Worm (Caenorhabditis elegans): ENCODE measurements around the gene str-136.

The str-136 gene

ce11 chrV:8263941-8264340 is 14.8 kb downstream of the str-136 start, which contains the start of gene C16D9.9:
Gene C16D9.9, plus strand, starts transcription at chrV:8264241.
- no peak for TF ChIP-seq ref-1 (GFP tag; conservative IDR thresholded peaks at IDR 0.05)
- no peak for TF ChIP-seq ztf-23 (GFP tag; IDR thresholded peaks at IDR 0.05)
- no peak for TF ChIP-seq med-1 (GFP tag; optimal IDR thresholded peaks at IDR 0.05; ENCODE audit: insufficient read depth)
- TF ChIP-seq ztf-29 (GFP tag; IDR thresholded peaks at IDR 0.05): no peak

ce11 chrV:8263466-8263865 is 15.3 kb downstream of the str-136 start, which contains the start of gene C16D9.8:
Gene C16D9.8, minus strand, starts transcription at chrV:8263566.
- TF ChIP-seq med-1 (GFP tag; optimal IDR thresholded peaks at IDR 0.05; ENCODE audit: insufficient read depth) (no peak), tab-1 (GFP tag; IDR thresholded peaks at IDR 0.05) (no peak), ztf-29 (GFP tag; IDR thresholded peaks at IDR 0.05) (no peak), cog-1 (tag; optimal IDR thresholded peaks at IDR 0.05) (no peak), flt-1 (GFP tag; IDR thresholded peaks at IDR 0.05) (no peak), ztf-23 (GFP tag; IDR thresholded peaks at IDR 0.05) (no peak), ref-1 (GFP tag; conservative IDR thresholded peaks at IDR 0.05) (no peak), klf-2 (GFP tag; conservative IDR thresholded peaks at IDR 0.05) (no peak), T22C8.4 (GFP tag; IDR thresholded peaks at IDR 0.05) (no peak)

ce11 chrV:8262212-8262611 is 16.5 kb downstream of the str-136 start:
- TF ChIP-seq ztf-23 (GFP tag; IDR thresholded peaks at IDR 0.05) (no peak), klf-2 (GFP tag; conservative IDR thresholded peaks at IDR 0.05) (no peak), med-1 (GFP tag; optimal IDR thresholded peaks at IDR 0.05; ENCODE audit: insufficient read depth) (no peak), ref-1 (GFP tag; conservative IDR thresholded peaks at IDR 0.05) (no peak), flt-1 (GFP tag; IDR thresholded peaks at IDR 0.05) (no peak), ztf-29 (GFP tag; IDR thresholded peaks at IDR 0.05) (no peak), T22C8.4 (GFP tag; IDR thresholded peaks at IDR 0.05) (no peak), tab-1 (GFP tag; IDR thresholded peaks at IDR 0.05) (no peak), cog-1 (tag; optimal IDR thresholded peaks at IDR 0.05) (no peak)

- TF ChIP-seq tab-1 (GFP tag; IDR thresholded peaks at IDR 0.05) (no peak), T22C8.4 (GFP tag; IDR thresholded peaks at IDR 0.05) (no peak), med-1 (GFP tag; optimal IDR thresholded peaks at IDR 0.05; ENCODE audit: insufficient read depth) (no peak), ztf-29 (GFP tag; IDR thresholded peaks at IDR 0.05) (no peak), cog-1 (tag; optimal IDR thresholded peaks at IDR 0.05) (no peak), klf-2 (GFP tag; conservative IDR thresholded peaks at IDR 0.05) (no peak), ref-1 (GFP tag; conservative IDR thresholded peaks at IDR 0.05) (no peak), flt-1 (GFP tag; IDR thresholded peaks at IDR 0.05) (no peak)
These were observed 19.7 kb downstream of the str-136 start, which contains the start of gene C16D9.1 for ce11 chrV:8259016-8259415. Gene C16D9.1, plus strand, starts transcription at chrV:8259316.

- TF ChIP-seq flt-1 (GFP tag; IDR thresholded peaks at IDR 0.05) (no peak), T22C8.4 (GFP tag; IDR thresholded peaks at IDR 0.05) (no peak), med-1 (GFP tag; optimal IDR thresholded peaks at IDR 0.05; ENCODE audit: insufficient read depth) (no peak), ref-1 (GFP tag; conservative IDR thresholded peaks at IDR 0.05) (no peak), ztf-23 (GFP tag; IDR thresholded peaks at IDR 0.05) (no peak), klf-2 (GFP tag; conservative IDR thresholded peaks at IDR 0.05) (no peak), ztf-29 (GFP tag; IDR thresholded peaks at IDR 0.05) (no peak), cog-1 (tag; optimal IDR thresholded peaks at IDR 0.05) (no peak), tab-1 (GFP tag; IDR thresholded peaks at IDR 0.05) (no peak)
These were observed 23.8 kb downstream of the str-136 start for ce11 chrV:8254973-8255372.

ce11 chrV:8253946-8254345 is 24.8 kb downstream of the str-136 start:
- TF ChIP-seq med-1 (GFP tag; optimal IDR thresholded peaks at IDR 0.05; ENCODE audit: insufficient read depth) (no peak), ztf-23 (GFP tag; IDR thresholded peaks at IDR 0.05) (no peak), cog-1 (tag; optimal IDR thresholded peaks at IDR 0.05) (no peak), flt-1 (GFP tag; IDR thresholded peaks at IDR 0.05) (no peak), tab-1 (GFP tag; IDR thresholded peaks at IDR 0.05) (no peak), T22C8.4 (GFP tag; IDR thresholded peaks at IDR 0.05) (no peak), ref-1 (GFP tag; conservative IDR thresholded peaks at IDR 0.05) (no peak), klf-2 (GFP tag; conservative IDR thresholded peaks at IDR 0.05) (no peak), ztf-29 (GFP tag; IDR thresholded peaks at IDR 0.05) (no peak)

- TF ChIP-seq flt-1 (GFP tag; IDR thresholded peaks at IDR 0.05) (no peak), ztf-29 (GFP tag; IDR thresholded peaks at IDR 0.05) (no peak), cog-1 (tag; optimal IDR thresholded peaks at IDR 0.05) (no peak), ztf-23 (GFP tag; IDR thresholded peaks at IDR 0.05) (no peak), klf-2 (GFP tag; conservative IDR thresholded peaks at IDR 0.05) (no peak), T22C8.4 (GFP tag; IDR thresholded peaks at IDR 0.05) (no peak), tab-1 (GFP tag; IDR thresholded peaks at IDR 0.05) (no peak), ref-1 (GFP tag; conservative IDR thresholded peaks at IDR 0.05) (no peak), med-1 (GFP tag; optimal IDR thresholded peaks at IDR 0.05; ENCODE audit: insufficient read depth) (no peak)
These were observed 26.2 kb downstream of the str-136 start for ce11 chrV:8252532-8252931.

ce11 chrV:8251075-8251474 is 27.7 kb downstream of the str-136 start:
- TF ChIP-seq ztf-23 (GFP tag; IDR thresholded peaks at IDR 0.05) (no peak), T22C8.4 (GFP tag; IDR thresholded peaks at IDR 0.05) (no peak), ztf-29 (GFP tag; IDR thresholded peaks at IDR 0.05) (no peak), ref-1 (GFP tag; conservative IDR thresholded peaks at IDR 0.05) (no peak), klf-2 (GFP tag; conservative IDR thresholded peaks at IDR 0.05) (no peak), cog-1 (tag; optimal IDR thresholded peaks at IDR 0.05) (no peak), flt-1 (GFP tag; IDR thresholded peaks at IDR 0.05) (no peak), med-1 (GFP tag; optimal IDR thresholded peaks at IDR 0.05; ENCODE audit: insufficient read depth) (no peak), tab-1 (GFP tag; IDR thresholded peaks at IDR 0.05) (no peak)

ce11 chrV:8250208-8250607 is 28.5 kb downstream of the str-136 start, which contains the start of gene C16D9.6:
Gene C16D9.6, minus strand, starts transcription at chrV:8250308.
- no peak for TF ChIP-seq ztf-23 (GFP tag; IDR thresholded peaks at IDR 0.05)
- TF ChIP-seq tab-1 (GFP tag; IDR thresholded peaks at IDR 0.05): no peak
- TF ChIP-seq T22C8.4 (GFP tag; IDR thresholded peaks at IDR 0.05): no peak
- no peak for TF ChIP-seq flt-1 (GFP tag; IDR thresholded peaks at IDR 0.05)
- no peak for TF ChIP-seq ztf-29 (GFP tag; IDR thresholded peaks at IDR 0.05)
- no peak for TF ChIP-seq klf-2 (GFP tag; conservative IDR thresholded peaks at IDR 0.05)
- no peak for TF ChIP-seq med-1 (GFP tag; optimal IDR thresholded peaks at IDR 0.05; ENCODE audit: insufficient read depth)
- no peak for TF ChIP-seq ref-1 (GFP tag; conservative IDR thresholded peaks at IDR 0.05)
- no peak for TF ChIP-seq cog-1 (tag; optimal IDR thresholded peaks at IDR 0.05)

All from whole organism, midembryonic.